Fruit fly (Drosophila melanogaster) whole organism, adult: ENCODE measurements around the gene CG32639.

ENCODE experiments used
- CG7101 ChIP-seq: fragments of 200-800 bp; sonication (Bioruptor generic); optimal IDR thresholded peaks from 2 replicates; lab custom pipeline; 2018; ENCODE audit warnings: missing biosample characterization, mild to moderate bottlenecking, missing genetic modification characterization, moderate library complexity
- cic ChIP-seq: fragments of 200-800 bp; sonication (Bioruptor generic); optimal IDR thresholded peaks from 2 replicates; lab custom pipeline; 2017; ENCODE audit warnings: missing biosample characterization, mild to moderate bottlenecking, missing genetic modification characterization, moderate library complexity
- kay ChIP-seq: fragments of 200-800 bp; sonication (Bioruptor generic); peaks from one replicate; lab custom pipeline; 2016; ENCODE audit warnings: missing biosample characterization, missing genetic modification characterization, borderline replicate concordance
- ovo ChIP-seq: fragments of 200-800 bp; sonication (Bioruptor generic); optimal IDR thresholded peaks from 2 replicates; lab custom pipeline; 2016; ENCODE audit warnings: missing biosample characterization, missing genetic modification characterization

- no peak for TF ChIP-seq cic (GFP tag; lab: Kevin White, UChicago)
- TF ChIP-seq kay (GFP tag; lab: Kevin White, UChicago): no peak
- no peak for TF ChIP-seq ovo
- TF ChIP-seq CG7101 (tag; lab: Kevin White, UChicago): no peak
Observed at dm6 chrX:13191783-13192182, 44.6 kb downstream of the CG32639 start, which contains the start of gene CG12723.
